Worm (Caenorhabditis elegans) whole organism, L3 larva: Measurements from ENCODE around the gene Y46E12A.5.

Experiments used
- R02D3.7 ChIP-seq: fragments of 150-350 bp; optimal IDR thresholded peaks from 2 replicates; lab custom pipeline; 2014; ENCODE audit warnings: missing biosample characterization, missing genetic modification characterization
- ZK546.5 ChIP-seq: sonication (generic microtip); optimal IDR thresholded peaks from 2 replicates; lab custom pipeline; 2017; ENCODE audit warnings: missing biosample characterization, missing genetic modification characterization
- ceh-16 ChIP-seq: sonication (generic microtip); optimal IDR thresholded peaks from 2 replicates; lab custom pipeline; 2017; ENCODE audit warnings: missing biosample characterization, missing genetic modification characterization
- ceh-82 ChIP-seq: fragments of 150-350 bp; optimal IDR thresholded peaks from 2 replicates; lab custom pipeline; 2014; ENCODE audit warnings: missing biosample characterization, missing genetic modification characterization
- ceh-9 ChIP-seq: sonication (generic microtip); optimal IDR thresholded peaks from 2 replicates; lab custom pipeline; 2018; ENCODE audit warnings: missing biosample characterization, missing genetic modification characterization
- daf-12 ChIP-seq: fragments of 150-350 bp; optimal IDR thresholded peaks from 2 replicates; lab custom pipeline; 2014; ENCODE audit warnings: missing biosample characterization, missing genetic modification reagents, missing genetic modification characterization
- egl-27 ChIP-seq: sonication (generic microtip); optimal IDR thresholded peaks from 4 replicates; lab custom pipeline; 2017; ENCODE audit warnings: missing biosample characterization, missing genetic modification reagents, missing genetic modification characterization
- egl-5 ChIP-seq: fragments of 150-350 bp; optimal IDR thresholded peaks from 2 replicates; lab custom pipeline; 2017; ENCODE audit warnings: missing biosample characterization, missing genetic modification reagents, missing genetic modification characterization, inconsistent platforms
- elt-1 ChIP-seq: fragments of 150-350 bp; optimal IDR thresholded peaks from 2 replicates; lab custom pipeline; 2014; ENCODE audit warnings: missing biosample characterization, missing genetic modification characterization
- elt-3 ChIP-seq, 3 experiments: fragments of 150-350 bp in 1 of 3; sonication (generic microtip) in 2 of 3; optimal IDR thresholded peaks; 2 replicates in 2 of 3; 4 replicates in 1 of 3; lab custom pipeline; 2014 to 2017; ENCODE audit warnings: missing biosample characterization in 3 of 3, missing genetic modification characterization in 3 of 3
- eor-1 ChIP-seq, 2 experiments: fragments of 150-350 bp; optimal IDR thresholded peaks; 2 replicates each; lab custom pipeline; 2014 to 2018; ENCODE audit warnings: missing biosample characterization in 2 of 2, missing genetic modification characterization in 2 of 2
- fkh-10 ChIP-seq: sonication (generic microtip); optimal IDR thresholded peaks from 2 replicates; lab custom pipeline; 2017; ENCODE audit warnings: missing biosample characterization, missing genetic modification reagents, missing genetic modification characterization
- fkh-2 ChIP-seq: fragments of 150-350 bp; optimal IDR thresholded peaks from 2 replicates; lab custom pipeline; 2014; ENCODE audit warnings: missing biosample characterization, missing genetic modification reagents, missing genetic modification characterization
- fos-1 ChIP-seq: fragments of 150-350 bp; optimal IDR thresholded peaks from 2 replicates; lab custom pipeline; 2014; ENCODE audit warnings: missing biosample characterization, missing genetic modification characterization
- jun-1 ChIP-seq: fragments of 150-350 bp; optimal IDR thresholded peaks from 2 replicates; lab custom pipeline; 2014; ENCODE audit warnings: missing biosample characterization, missing genetic modification reagents, missing genetic modification characterization
- lin-15B ChIP-seq: fragments of 150-350 bp; optimal IDR thresholded peaks from 2 replicates; lab custom pipeline; 2014; ENCODE audit warnings: missing biosample characterization, missing genetic modification characterization
- lin-39 ChIP-seq: fragments of 150-350 bp; optimal IDR thresholded peaks from 2 replicates; lab custom pipeline; 2018; ENCODE audit warnings: missing biosample characterization, missing genetic modification reagents, missing genetic modification characterization
- lsy-12 ChIP-seq: sonication (generic microtip); optimal IDR thresholded peaks from 2 replicates; lab custom pipeline; 2016; ENCODE audit warnings: mild to moderate bottlenecking, missing genetic modification characterization, missing compliant biosample characterization
- mdl-1 ChIP-seq: fragments of 150-350 bp; optimal IDR thresholded peaks from 2 replicates; lab custom pipeline; 2014; ENCODE audit warnings: missing biosample characterization, missing genetic modification characterization
- mml-1 ChIP-seq: fragments of 150-350 bp; sonication (generic microtip); optimal IDR thresholded peaks from 3 replicates; lab custom pipeline; 2014; ENCODE audit warnings: missing biosample characterization, missing genetic modification characterization
- nfya-1 ChIP-seq: sonication (generic microtip); optimal IDR thresholded peaks from 2 replicates; lab custom pipeline; 2017; ENCODE audit warnings: missing genetic modification characterization, mild to moderate bottlenecking, missing compliant biosample characterization, antibody characterized with exemption, moderate library complexity; ENCODE audit not compliant: insufficient read depth
- nhr-11 ChIP-seq: fragments of 150-350 bp; optimal IDR thresholded peaks from 2 replicates; lab custom pipeline; 2014; ENCODE audit warnings: missing biosample characterization, missing genetic modification characterization
- nhr-12 ChIP-seq: fragments of 150-350 bp; optimal IDR thresholded peaks from 2 replicates; lab custom pipeline; 2014; ENCODE audit warnings: missing biosample characterization, missing genetic modification characterization
- nhr-23 ChIP-seq: fragments of 150-350 bp; optimal IDR thresholded peaks from 2 replicates; lab custom pipeline; 2014; ENCODE audit warnings: missing biosample characterization, missing genetic modification reagents, missing genetic modification characterization
- nhr-25 ChIP-seq: sonication (generic microtip); optimal IDR thresholded peaks from 2 replicates; lab custom pipeline; 2017; ENCODE audit warnings: missing biosample characterization, missing genetic modification characterization
- nhr-28 ChIP-seq: fragments of 150-350 bp; optimal IDR thresholded peaks from 2 replicates; lab custom pipeline; 2014; ENCODE audit warnings: missing biosample characterization, missing genetic modification characterization
- nhr-43 ChIP-seq: sonication (generic microtip); optimal IDR thresholded peaks from 2 replicates; lab custom pipeline; 2016; ENCODE audit warnings: mild to moderate bottlenecking, missing genetic modification characterization, missing compliant biosample characterization; ENCODE audit not compliant: poor library complexity, severe bottlenecking
- nhr-67 ChIP-seq: fragments of 150-350 bp; optimal IDR thresholded peaks from 2 replicates; lab custom pipeline; 2014; ENCODE audit warnings: missing biosample characterization, missing genetic modification characterization
- nhr-76 ChIP-seq: fragments of 150-350 bp; sonication (generic microtip); optimal IDR thresholded peaks from 5 replicates; lab custom pipeline; 2014; ENCODE audit warnings: missing biosample characterization, missing genetic modification characterization
- nhr-77 ChIP-seq: fragments of 150-350 bp; optimal IDR thresholded peaks from 2 replicates; lab custom pipeline; 2014; ENCODE audit warnings: missing biosample characterization, missing genetic modification characterization
- pha-4 ChIP-seq: fragments of 150-350 bp; optimal IDR thresholded peaks from 2 replicates; lab custom pipeline; 2014; ENCODE audit warnings: missing biosample characterization, missing genetic modification reagents, missing genetic modification characterization
- pqm-1 ChIP-seq: fragments of 150-350 bp; optimal IDR thresholded peaks from 2 replicates; lab custom pipeline; 2017; ENCODE audit warnings: missing biosample characterization, missing genetic modification characterization, inconsistent platforms
- skn-1 ChIP-seq: fragments of 150-350 bp; optimal IDR thresholded peaks from 2 replicates; lab custom pipeline; 2014; ENCODE audit warnings: missing biosample characterization, missing genetic modification characterization
- snpc-4 ChIP-seq: fragments of 150-350 bp; optimal IDR thresholded peaks from 2 replicates; lab custom pipeline; 2014; ENCODE audit warnings: missing biosample characterization, missing genetic modification characterization
- tbx-2 ChIP-seq: sonication (generic microtip); optimal IDR thresholded peaks from 2 replicates; lab custom pipeline; 2016; ENCODE audit warnings: mild to moderate bottlenecking, missing genetic modification characterization, missing compliant biosample characterization
- unc-39 ChIP-seq: sonication (generic microtip); optimal IDR thresholded peaks from 4 replicates; lab custom pipeline; 2017; ENCODE audit warnings: missing biosample characterization, missing genetic modification characterization
- ztf-11 ChIP-seq: fragments of 150-350 bp; optimal IDR thresholded peaks from 2 replicates; lab custom pipeline; 2014; ENCODE audit warnings: missing biosample characterization, missing genetic modification characterization
- ztf-4 ChIP-seq: fragments of 150-350 bp; optimal IDR thresholded peaks from 2 replicates; lab custom pipeline; 2014; ENCODE audit warnings: missing biosample characterization, missing genetic modification characterization

The Y46E12A.5 gene

ce11 chrIII:1785776-1786175 lies 27.7 kb upstream of the Y46E12A.5 start (continued):
- TF ChIP-seq nhr-76 (tag; lab: Kevin White, UChicago), result no peak

ce11 chrIII:1777969-1778368 lies 19.9 kb upstream of the Y46E12A.5 start, which contains the start of gene Y39A3CL.4:
Y39A3CL.4 (minus strand) TSS chrIII:1778069.
- no peak for TF ChIP-seq unc-39 (tag; lab: Kevin White, UChicago)
- no peak for TF ChIP-seq ceh-82 (tag; lab: Kevin White, UChicago)
- TF ChIP-seq tbx-2, result no peak
- no peak for TF ChIP-seq eor-1 (tag; optimal IDR thresholded peaks at IDR 0.05; lab: Kevin White, UChicago)
- TF ChIP-seq fkh-10 (GFP tag; lab: Kevin White, UChicago), result no peak

ce11 chrIII:1777468-1777867 lies 19.4 kb upstream of the Y46E12A.5 start, which contains the start of gene Y39A3CL.3:
Y39A3CL.3 (plus strand) TSS chrIII:1777802.
- TF ChIP-seq nhr-23 (peak; percentile 2), nfya-1 (tag; lab: Kevin White, UChicago) (peak; percentile 55), pha-4 (tag; lab: Kevin White, UChicago) (peak; percentile 34), fos-1 (no peak), pqm-1 (tag; lab: Kevin White, UChicago) (no peak), elt-3 (tag; optimal IDR thresholded peaks at IDR 0.05; lab: Kevin White, UChicago) (no peak), ztf-4 (no peak), lin-15B (tag; lab: Kevin White, UChicago) (peak; percentile 12), nhr-67 (tag; lab: Kevin White, UChicago) (no peak), mdl-1 (tag; lab: Kevin White, UChicago) (no peak), nhr-11 (no peak), mml-1 (tag; lab: Kevin White, UChicago) (no peak)

ce11 chrIII:1769993-1770392 lies 11.9 kb upstream of the Y46E12A.5 start, which contains the start of gene tbx-43:
tbx-43 (minus strand) TSS chrIII:1770093.
- no peak for TF ChIP-seq ceh-16 (tag; lab: Kevin White, UChicago)
- no peak for TF ChIP-seq nhr-77 (tag; lab: Kevin White, UChicago)
- TF ChIP-seq ztf-11 (tag; lab: Kevin White, UChicago), result no peak
- no peak for TF ChIP-seq fkh-2 (tag; lab: Kevin White, UChicago)
- no peak for TF ChIP-seq R02D3.7
- TF ChIP-seq nfya-1 (tag; lab: Kevin White, UChicago), result no peak
- TF ChIP-seq egl-27 (tag; lab: Kevin White, UChicago), result no peak
- TF ChIP-seq ceh-9, result no peak

ce11 chrIII:1764463-1764862 lies 6.4 kb upstream of the Y46E12A.5 start:
- TF ChIP-seq R02D3.7 (no peak), fkh-2 (tag; lab: Kevin White, UChicago) (no peak), nhr-77 (tag; lab: Kevin White, UChicago) (no peak), nhr-23 (no peak), nhr-11 (no peak), ZK546.5 (tag; lab: Kevin White, UChicago) (no peak), egl-27 (tag; lab: Kevin White, UChicago) (no peak), lin-39 (tag; lab: Kevin White, UChicago) (no peak), egl-5 (no peak), lin-15B (tag; lab: Kevin White, UChicago) (no peak), daf-12 (tag; lab: Kevin White, UChicago) (no peak), pqm-1 (tag; lab: Kevin White, UChicago) (no peak), lsy-12 (tag; lab: Kevin White, UChicago) (no peak)

- TF ChIP-seq elt-1 (tag; lab: Kevin White, UChicago) (no peak), nhr-67 (tag; lab: Kevin White, UChicago) (no peak), nhr-43 (no peak), lin-39 (tag; lab: Kevin White, UChicago) (no peak), elt-3 (tag; optimal IDR thresholded peaks at IDR 0.05; lab: Kevin White, UChicago) (no peak), ZK546.5 (tag; lab: Kevin White, UChicago) (no peak), jun-1 (tag; lab: Kevin White, UChicago) (no peak), nhr-12 (tag; lab: Kevin White, UChicago) (no peak), fkh-10 (GFP tag; lab: Kevin White, UChicago) (no peak), snpc-4 (no peak), tbx-2 (no peak), skn-1 (no peak), pqm-1 (tag; lab: Kevin White, UChicago) (no peak), nhr-28 (tag; lab: Kevin White, UChicago) (no peak), ceh-82 (tag; lab: Kevin White, UChicago) (no peak), R02D3.7 (no peak), nfya-1 (tag; lab: Kevin White, UChicago) (no peak), nhr-25 (no peak)
Measured at ce11 chrIII:1763222-1763621, 5.2 kb upstream of the Y46E12A.5 start, which contains the start of gene cnc-6. cnc-6 (plus strand) TSS chrIII:1763522.
